Fruit fly (Drosophila melanogaster) whole organism: ENCODE measurements around the gene CG13315.

Experiments
- CG8478 ChIP-seq: fragments of >200 bp; optimal IDR thresholded peaks from 2 replicates; lab custom pipeline; 2018; ENCODE audit warnings: inconsistent platforms
- EcR ChIP-seq, 2 experiments: fragments of >200 bp; optimal IDR thresholded peaks; 2 replicates each; lab custom pipeline; 2017; ENCODE audit warnings: missing biosample characterization in 2 of 2, missing genetic modification characterization in 2 of 2, missing genetic modification reagents in 2 of 2

DNA sequence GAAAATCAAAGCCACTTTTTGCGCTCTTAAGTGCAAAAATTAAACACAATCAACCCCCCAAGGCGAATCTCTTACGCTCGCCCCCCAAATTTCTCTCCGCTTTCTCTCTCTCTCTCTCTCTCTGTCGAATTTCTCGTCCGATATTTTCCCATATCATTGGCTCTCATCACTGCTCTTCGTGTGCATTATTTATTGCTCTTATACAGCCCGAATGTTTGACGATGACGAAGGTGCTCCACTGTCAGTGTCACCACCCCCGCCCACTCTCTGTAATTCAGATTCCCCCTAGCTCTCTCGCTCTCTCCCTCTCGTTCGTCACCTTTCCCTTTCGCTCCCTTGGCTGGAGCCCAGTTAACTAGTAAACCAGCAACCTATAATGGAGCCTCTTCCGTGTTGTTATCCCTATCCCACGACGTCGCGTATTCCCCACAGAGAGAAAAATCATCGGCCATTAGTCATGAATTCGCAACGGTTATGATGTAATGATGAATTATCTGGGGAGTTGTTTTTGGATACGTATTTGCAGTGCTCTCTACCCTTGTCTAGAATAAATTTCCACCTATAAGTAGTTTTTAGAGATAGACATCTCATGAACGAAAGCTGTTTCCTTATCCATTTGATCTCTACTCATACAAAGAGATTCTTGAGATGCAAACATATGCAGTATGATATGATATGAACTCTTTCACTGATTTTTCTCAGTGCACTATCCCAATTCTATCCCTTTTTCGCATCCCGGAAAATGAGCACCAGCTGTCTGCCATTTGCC lies 31.2 kb downstream of the CG13315 start:
- TF ChIP-seq CG8478 (lab: Kevin White, UChicago) (no peak), EcR (GFP tag; optimal IDR thresholded peaks at IDR 0.05; lab: Kevin White, UChicago) (no peak)
